Fruit fly (Drosophila melanogaster) whole organism, pupa: ENCODE measurements around the gene ND-MNLL.
A peak's percentile ranks its signal among the peaks of the same experiment; 100 is the strongest.

Experiments used
- CG15710 ChIP-seq: fragments of 200-800 bp; sonication (Bioruptor generic); optimal IDR thresholded peaks from 2 replicates; lab custom pipeline; 2018; ENCODE audit warnings: missing biosample characterization, mild to moderate bottlenecking, missing genetic modification characterization, moderate library complexity
- CG34367 ChIP-seq: fragments of 200-800 bp; sonication (Bioruptor generic); optimal IDR thresholded peaks from 2 replicates; lab custom pipeline; 2018; ENCODE audit warnings: missing biosample characterization, mild to moderate bottlenecking, missing genetic modification characterization
- CG4496 ChIP-seq: fragments of 200-800 bp; sonication (Bioruptor generic); IDR thresholded peaks from 3 replicates; pipeline ENCODE4 v1.3.6; 2022; ENCODE audit warnings: missing biosample characterization, missing genetic modification characterization
- EcR ChIP-seq: fragments of 200-800 bp; sonication (Bioruptor generic); optimal IDR thresholded peaks from 3 replicates; lab custom pipeline; 2019; ENCODE audit warnings: missing biosample characterization, missing genetic modification characterization, mild to moderate bottlenecking, moderate library complexity, missing genetic modification reagents
- Ets98B ChIP-seq: fragments of 200-800 bp; sonication (Bioruptor generic); IDR thresholded peaks from 2 replicates; pipeline ENCODE4 v1.3.6; 2022; ENCODE audit warnings: missing biosample characterization, missing genetic modification characterization
- Snoo ChIP-seq: fragments of 200-800 bp; sonication (Bioruptor generic); optimal IDR thresholded peaks from 3 replicates; lab custom pipeline; 2017; ENCODE audit warnings: missing biosample characterization, mild to moderate bottlenecking, missing genetic modification characterization, inconsistent platforms

DNA sequence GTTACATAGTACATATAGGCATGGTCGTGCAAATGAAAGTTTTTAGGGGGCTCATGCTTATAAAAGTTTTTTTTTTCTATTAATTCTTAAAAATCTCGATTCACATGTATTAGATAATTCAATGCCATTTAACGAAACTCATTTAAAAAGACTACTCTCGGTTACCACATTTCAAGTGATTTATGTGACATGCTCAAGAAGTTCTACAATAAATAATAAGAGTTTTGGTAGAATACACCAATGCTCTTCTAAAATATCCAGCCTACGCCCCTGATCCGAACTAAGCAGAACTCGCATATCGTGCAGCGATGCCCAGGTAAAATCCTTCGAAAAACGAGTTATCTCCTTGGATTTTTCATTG lies 1.1 kb downstream of the ND-MNLL start:
- 0 out of 2 replicates have a peak, but pooled peaks have one; percentile 7 for TF ChIP-seq Ets98B (GFP tag; lab: Robert Waterston, UW)
- TF ChIP-seq CG4496 (GFP tag; lab: Robert Waterston, UW) = peak; percentile 58; the same call in 2 of the 3 replicates
- TF ChIP-seq EcR (GFP tag; lab: Kevin White, UChicago) = no peak
- TF ChIP-seq CG15710 (tag; lab: Kevin White, UChicago) = peak; percentile 65
- peak; percentile 44 for TF ChIP-seq Snoo (tag; lab: Kevin White, UChicago)
- TF ChIP-seq CG34367 (tag; lab: Kevin White, UChicago) = peak; percentile 33
